Worm (Caenorhabditis elegans) whole organism, young adult: ENCODE measurements around the gene gpa-11.

Experiments used
- dpff-1 ChIP-seq: sonication (generic microtip); optimal IDR thresholded peaks from 2 replicates; lab custom pipeline; 2017; ENCODE audit warnings: mild to moderate bottlenecking, missing genetic modification characterization, missing compliant biosample characterization
- let-607 ChIP-seq, 2 experiments: fragments of 200-800 bp in 1 of 2; sonication (Bioruptor generic) in 1 of 2; sonication (generic microtip) in 1 of 2; optimal IDR thresholded peaks; 2 replicates each; lab custom pipeline; 2016 to 2018; ENCODE audit warnings: mild to moderate bottlenecking in 2 of 2, missing compliant biosample characterization in 2 of 2, missing genetic modification characterization in 2 of 2, moderate library complexity in 2 of 2, missing genotype in 1 of 2
- zfh-2 ChIP-seq: fragments of 200-800 bp; sonication (Bioruptor generic); conservative IDR thresholded peaks from 2 replicates; pipeline ENCODE4 v1.3.6; 2022; ENCODE audit warnings: missing genetic modification reagents, missing genetic modification characterization, missing compliant biosample characterization

- no peak for TF ChIP-seq dpff-1 (tag; lab: Kevin White, UChicago)
- TF ChIP-seq zfh-2 (GFP tag; lab: Robert Waterston, UW), result no peak
- no peak for TF ChIP-seq let-607 (tag; optimal IDR thresholded peaks at IDR 0.05; lab: Kevin White, UChicago)
These were observed 17.8 kb upstream of the gpa-11 start, which contains the start of gene C16A11.3 for ce11 chrII:4229106-4229708.
